Worm (Caenorhabditis elegans) whole organism, late embryonic: ENCODE data around the gene C33A12.4.

ENCODE experiments used
- Y22D7AL.16 ChIP-seq: sonication (generic microtip); optimal IDR thresholded peaks from 2 replicates; lab custom pipeline; 2016; ENCODE audit warnings: missing genetic modification characterization, missing compliant biosample characterization
- sox-4 ChIP-seq: sonication (generic microtip); optimal IDR thresholded peaks from 2 replicates; lab custom pipeline; 2017; ENCODE audit warnings: mild to moderate bottlenecking, missing genetic modification characterization, inconsistent platforms, missing compliant biosample characterization

DNA sequence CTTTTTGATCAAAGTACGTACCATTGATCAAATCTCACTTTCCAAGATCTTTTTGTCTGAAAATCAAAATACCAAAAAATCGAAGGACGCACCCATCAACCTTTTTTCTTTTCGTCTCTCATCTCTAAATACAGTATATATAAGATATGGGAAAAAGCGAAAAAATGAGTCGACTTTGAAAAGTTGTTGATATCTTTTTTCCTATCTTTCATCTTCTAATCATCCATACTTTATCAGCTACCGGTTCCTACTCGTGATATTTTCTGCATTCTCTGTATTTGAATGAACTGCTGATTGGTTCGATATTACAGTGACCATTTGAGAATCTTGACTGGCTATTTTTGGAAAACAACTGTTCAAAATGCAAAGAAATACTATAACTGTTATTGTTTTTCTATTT is 6.5 kb upstream of the C33A12.4 start, which contains the start of gene C33A12.19:
- TF ChIP-seq Y22D7AL.16 (tag; lab: Kevin White, UChicago), result no peak
- TF ChIP-seq sox-4 (tag; lab: Kevin White, UChicago), result no peak
